Fruit fly (Drosophila melanogaster): ENCODE data around the gene gdrd.

The gdrd gene

DNA sequence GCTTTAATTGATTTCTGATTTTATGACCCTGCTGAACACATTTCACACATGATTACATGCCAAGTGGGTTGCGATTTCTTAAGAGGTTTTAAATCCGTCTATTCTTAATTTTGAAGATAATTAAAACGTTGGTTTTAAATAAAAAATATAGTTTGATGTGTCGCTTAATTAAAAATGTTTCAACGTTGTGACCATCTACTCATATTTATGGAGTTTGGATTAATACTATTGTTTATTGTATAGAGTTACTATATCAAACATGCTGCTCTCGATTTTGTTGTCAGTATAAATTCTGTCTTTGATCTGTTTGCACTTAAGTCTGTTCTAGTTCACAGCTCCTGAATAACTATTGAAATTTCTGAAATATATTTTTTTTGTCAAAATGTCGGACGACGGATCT, at the start of gene gdrd:
TSS of gene gdrd (plus strand) at position 301 of the 400 bp plus-strand sequence.
- no peak for TF ChIP-seq CG18599 (GFP tag; optimal IDR thresholded peaks at IDR 0.05)
- TF ChIP-seq CG18476 (GFP tag; optimal IDR thresholded peaks at IDR 0.05) = no peak
- no peak for TF ChIP-seq CG9876 (GFP tag; optimal IDR thresholded peaks at IDR 0.05)
- TF ChIP-seq CG1233 (GFP tag; optimal IDR thresholded peaks at IDR 0.05) = no peak
- TF ChIP-seq MBD-R2 (GFP tag; IDR thresholded peaks at IDR 0.05) = no peak
- no peak for TF ChIP-seq Dp (GFP tag; optimal IDR thresholded peaks at IDR 0.05)
- TF ChIP-seq bab2 (GFP tag; optimal IDR thresholded peaks at IDR 0.05) = no peak
- TF ChIP-seq CG33213 (GFP tag; optimal IDR thresholded peaks at IDR 0.05) = no peak
- TF ChIP-seq CG12219 (GFP tag; optimal IDR thresholded peaks at IDR 0.05) = no peak
- TF ChIP-seq CG17186 (GFP tag; optimal IDR thresholded peaks at IDR 0.05) = no peak
- no peak for TF ChIP-seq CG10654 (GFP tag; optimal IDR thresholded peaks at IDR 0.05)
- TF ChIP-seq org-1 (GFP tag; optimal IDR thresholded peaks at IDR 0.05) = no peak
- TF ChIP-seq CG34224 (GFP tag; IDR thresholded peaks at IDR 0.05; ENCODE audit: partially characterized antibody) = no peak
- TF ChIP-seq CG17328 (GFP tag; IDR thresholded peaks at IDR 0.05) = no peak
- no peak for TF ChIP-seq CG7839 (tag; optimal IDR thresholded peaks at IDR 0.05)
- TF ChIP-seq CG3163 (GFP tag; optimal IDR thresholded peaks at IDR 0.05) = no peak
- TF ChIP-seq CG3065 (GFP tag; optimal IDR thresholded peaks at IDR 0.05) = no peak
- TF ChIP-seq abd-A (tag; optimal IDR thresholded peaks at IDR 0.05) = no peak

DNA sequence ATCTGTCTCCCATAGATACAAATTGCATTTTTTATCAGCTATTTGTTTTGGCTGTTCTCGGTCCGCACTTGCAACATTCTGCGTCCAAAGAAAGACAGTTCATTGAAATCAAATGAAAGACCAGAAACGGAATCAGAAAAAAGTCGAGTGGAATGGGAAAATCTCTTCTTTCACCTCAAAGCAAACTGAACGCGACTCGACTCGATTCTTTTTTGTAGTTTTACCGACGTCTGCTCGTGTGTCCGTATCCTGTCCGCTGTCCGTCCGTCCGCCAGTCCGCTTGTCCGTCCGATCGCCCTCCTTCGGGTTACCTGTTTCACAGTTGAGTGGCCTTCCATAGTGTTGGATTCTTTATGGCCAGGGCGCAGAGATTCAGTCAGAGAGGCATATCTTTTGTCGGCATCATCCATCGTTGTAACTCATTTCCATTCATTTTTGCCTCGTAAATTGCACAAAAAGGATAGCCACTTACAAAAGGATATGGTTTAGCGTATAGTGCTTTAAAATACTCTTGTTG, 49.1 kb upstream of the gdrd start:
- TF ChIP-seq Awh (GFP tag; IDR thresholded peaks at IDR 0.05) = no peak
- 0 out of 3 replicates have a peak, but pooled peaks have one; percentile 22 for TF ChIP-seq CG2199 (GFP tag; IDR thresholded peaks at IDR 0.05)
- no peak for TF ChIP-seq ase (GFP tag; IDR thresholded peaks at IDR 0.05)
- no peak for TF ChIP-seq gcm (GFP tag; optimal IDR thresholded peaks at IDR 0.05)
- TF ChIP-seq insv (GFP tag; optimal IDR thresholded peaks at IDR 0.05) = peak in 1 of 2 experiments; percentile 2
- no peak for TF ChIP-seq CG30020 (tag; optimal IDR thresholded peaks at IDR 0.05)
- no peak for TF ChIP-seq Sox102F (GFP tag; optimal IDR thresholded peaks at IDR 0.05)
- TF ChIP-seq Chrac-16 (GFP tag; optimal IDR thresholded peaks at IDR 0.05) = no peak
- no peak for TF ChIP-seq vnd (GFP tag; IDR thresholded peaks at IDR 0.05; ENCODE audit: partially characterized antibody)
- TF ChIP-seq cad (GFP tag; optimal IDR thresholded peaks at IDR 0.05) = peak; percentile 79
- no peak for TF ChIP-seq aop (GFP tag; IDR thresholded peaks at IDR 0.05)
- TF ChIP-seq Hr78 (GFP tag; optimal IDR thresholded peaks at IDR 0.05) = no peak
- no peak for TF ChIP-seq CG1233 (GFP tag; optimal IDR thresholded peaks at IDR 0.05)
- peak; percentile 31 for TF ChIP-seq zen (tag; optimal IDR thresholded peaks at IDR 0.05)
- TF ChIP-seq CG10565 (GFP tag; optimal IDR thresholded peaks at IDR 0.05) = no peak
- no peak for TF ChIP-seq disco-r (GFP tag; optimal IDR thresholded peaks at IDR 0.05)
- no peak for TF ChIP-seq lov (optimal IDR thresholded peaks at IDR 0.05)
- no peak for TF ChIP-seq lov (GFP tag; IDR thresholded peaks at IDR 0.05)
- TF ChIP-seq D (optimal IDR thresholded peaks at IDR 0.05) = peak; percentile 85
- no peak for TF ChIP-seq D (GFP tag; optimal IDR thresholded peaks at IDR 0.05)
- no peak for TF ChIP-seq dm (GFP tag; optimal IDR thresholded peaks at IDR 0.05)
- peak; percentile 36 for TF ChIP-seq Kr (GFP tag; optimal IDR thresholded peaks at IDR 0.05)
- TF ChIP-seq CG10147 (GFP tag; optimal IDR thresholded peaks at IDR 0.05) = no peak
- TF ChIP-seq tll (GFP tag; optimal IDR thresholded peaks at IDR 0.05) = peak in 1 of 2 experiments; percentile 95
- TF ChIP-seq CG16815 (GFP tag; optimal IDR thresholded peaks at IDR 0.05) = no peak
- no peak for TF ChIP-seq Spps (tag; optimal IDR thresholded peaks at IDR 0.05)
- TF ChIP-seq ash1 (GFP tag; optimal IDR thresholded peaks at IDR 0.05) = no peak
- TF ChIP-seq al (GFP tag; IDR thresholded peaks at IDR 0.05) = no peak
- TF ChIP-seq CkIIα-i1 (GFP tag; IDR thresholded peaks at IDR 0.05) = no peak
- no peak for TF ChIP-seq CG12744 (GFP tag; optimal IDR thresholded peaks at IDR 0.05)
- no peak for TF ChIP-seq CG7745 (tag; optimal IDR thresholded peaks at IDR 0.05)
- no peak for TF ChIP-seq CG1602 (GFP tag; optimal IDR thresholded peaks at IDR 0.05)
- no peak for TF ChIP-seq CG11398 (GFP tag; optimal IDR thresholded peaks at IDR 0.05)
- TF ChIP-seq nau (GFP tag; optimal IDR thresholded peaks at IDR 0.05) = no peak
